Fruit fly (Drosophila melanogaster) whole organism, pupa: ENCODE measurements around the gene Usp5.

Experiments
- CG32121 ChIP-seq: fragments of 200-800 bp; sonication (Bioruptor generic); IDR thresholded peaks from 2 replicates; pipeline ENCODE4 v1.3.6; 2022; ENCODE audit warnings: missing biosample characterization, missing genetic modification characterization
- CG34367 ChIP-seq: fragments of 200-800 bp; sonication (Bioruptor generic); optimal IDR thresholded peaks from 2 replicates; lab custom pipeline; 2018; ENCODE audit warnings: missing biosample characterization, mild to moderate bottlenecking, missing genetic modification characterization
- CG8301 ChIP-seq: fragments of 200-800 bp; sonication (Bioruptor generic); optimal IDR thresholded peaks from 2 replicates; lab custom pipeline; 2018; ENCODE audit warnings: missing biosample characterization, mild to moderate bottlenecking, missing genetic modification characterization

- TF ChIP-seq CG34367 (tag; lab: Kevin White, UChicago) (no peak), CG8301 (no peak), CG32121 (GFP tag; lab: Robert Waterston, UW) (no peak)
Observed at dm6 chr3L:3186364-3186763, 38.2 kb upstream of the Usp5 start, which contains the start of gene CG32284.
